Fruit fly (Drosophila melanogaster): Measurements from ENCODE around the gene RpL24-like.

RpL24-like gene

DNA sequence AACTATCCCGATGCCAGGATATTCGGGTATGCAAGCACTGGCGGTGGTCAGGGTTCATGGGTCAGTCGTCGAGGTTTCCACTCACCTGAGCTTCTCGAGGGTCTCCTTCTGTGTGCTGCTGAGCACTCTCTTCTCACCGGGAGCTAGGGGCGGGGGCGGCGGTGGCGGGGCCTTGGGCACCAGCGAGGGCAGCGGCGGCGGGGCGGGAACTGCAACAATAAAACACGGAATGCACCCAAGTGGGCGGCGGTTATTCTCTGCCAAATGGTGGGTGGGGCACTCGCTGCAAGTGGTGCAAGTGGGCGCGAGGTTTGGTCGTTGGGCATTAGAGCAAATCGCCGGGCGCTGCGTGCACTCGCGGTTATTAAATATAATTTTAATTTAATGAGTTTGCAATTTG lies 9.7 kb upstream of the RpL24-like start:
- TF ChIP-seq CG33017 (tag; optimal IDR thresholded peaks at IDR 0.05) (no peak), tj (GFP tag; optimal IDR thresholded peaks at IDR 0.05) (no peak), Hr96 (GFP tag; optimal IDR thresholded peaks at IDR 0.05) (no peak), bab1 (GFP tag; optimal IDR thresholded peaks at IDR 0.05) (no peak), kay (GFP tag; ENCODE audit: borderline replicate concordance) (no peak), CG7101 (tag; optimal IDR thresholded peaks at IDR 0.05) (no peak), cic (GFP tag; optimal IDR thresholded peaks at IDR 0.05) (no peak), CG5204 (GFP tag; optimal IDR thresholded peaks at IDR 0.05) (no peak), toe (GFP tag; optimal IDR thresholded peaks at IDR 0.05) (no peak)

DNA sequence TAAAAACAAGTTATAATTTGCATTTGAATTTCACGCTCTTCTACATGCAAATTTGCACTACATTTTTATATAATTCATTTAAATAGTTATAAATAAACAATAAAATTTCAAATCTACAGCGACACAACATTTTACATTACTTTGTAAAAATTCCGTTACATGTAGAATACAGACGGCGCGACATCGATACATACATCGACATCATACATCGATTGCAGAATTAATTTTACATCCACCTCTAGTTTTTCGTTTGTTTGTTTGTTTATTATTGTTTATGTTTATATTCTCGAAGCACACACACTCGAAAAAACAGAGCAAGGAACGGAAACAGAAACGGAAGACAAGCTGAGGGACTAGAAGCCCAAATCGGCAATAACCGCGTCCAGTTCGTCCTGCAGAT lies 6.1 kb upstream of the RpL24-like start, which contains the start of gene CG17230:
TSS of gene CG17230 (plus strand) at position 258 of the 400 bp plus-strand sequence.
- TF ChIP-seq CG33017 (tag; optimal IDR thresholded peaks at IDR 0.05) (no peak), kay (GFP tag; ENCODE audit: borderline replicate concordance) (no peak), tj (GFP tag; optimal IDR thresholded peaks at IDR 0.05) (no peak), CG1620 (GFP tag; optimal IDR thresholded peaks at IDR 0.05) (no peak), Mnt (GFP tag; optimal IDR thresholded peaks at IDR 0.05) (no peak)

DNA sequence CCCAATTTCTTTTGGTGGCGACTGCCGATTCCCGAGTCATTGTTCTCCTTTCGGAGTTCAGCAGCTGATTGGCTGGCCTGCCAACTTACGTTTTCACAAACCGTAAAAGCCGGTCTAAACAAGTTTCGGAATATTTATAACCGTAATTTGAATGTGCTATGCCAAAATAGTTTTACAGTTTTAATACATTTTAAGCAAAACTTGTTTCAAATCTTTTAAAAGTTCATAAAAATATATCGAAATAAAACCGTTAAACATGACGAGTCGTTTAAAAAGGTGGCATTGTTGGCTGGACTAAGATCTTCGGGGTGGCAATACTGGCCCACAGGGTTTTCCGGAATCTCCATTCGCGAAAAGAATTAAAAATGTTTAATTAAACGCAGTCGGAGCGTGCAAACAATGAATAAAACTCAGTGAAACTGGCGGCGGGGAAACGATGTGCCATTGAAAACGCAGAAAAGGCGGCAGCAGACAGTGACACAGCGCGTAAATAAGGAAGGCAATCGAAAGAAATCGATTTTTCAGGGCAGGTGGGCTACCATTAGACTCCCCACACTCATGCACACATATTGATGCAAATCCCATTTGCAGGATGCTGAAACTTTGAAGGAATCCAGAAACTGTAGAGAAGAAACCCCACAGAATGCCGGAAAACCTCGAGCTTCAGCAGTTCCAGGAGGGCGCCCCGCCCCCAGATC lies 4.3 kb upstream of the RpL24-like start, which contains the start of the genes Exd2 and CG5281:
TSS of gene Exd2 (minus strand) at position 167 of the 698 bp plus-strand sequence.
TSS of gene CG5281 (plus strand) at position 314 of the 698 bp plus-strand sequence.
- no peak for TF ChIP-seq CG7045 (GFP tag; optimal IDR thresholded peaks at IDR 0.05)
- peak; percentile 41 for TF ChIP-seq CG14711 (tag; optimal IDR thresholded peaks at IDR 0.05)
- TF ChIP-seq kay (GFP tag; ENCODE audit: borderline replicate concordance), result no peak
- peak; percentile 18 for TF ChIP-seq bab1 (GFP tag; optimal IDR thresholded peaks at IDR 0.05)
- no peak for TF ChIP-seq tj (GFP tag; optimal IDR thresholded peaks at IDR 0.05)
- peak; percentile 6 for TF ChIP-seq Mnt (GFP tag; optimal IDR thresholded peaks at IDR 0.05)
- TF ChIP-seq CG12768 (GFP tag; optimal IDR thresholded peaks at IDR 0.05), result no peak
- no peak for TF ChIP-seq CG5204 (GFP tag; optimal IDR thresholded peaks at IDR 0.05)
- TF ChIP-seq Hr96 (GFP tag; optimal IDR thresholded peaks at IDR 0.05), result no peak
- no peak for TF ChIP-seq pad (GFP tag; optimal IDR thresholded peaks at IDR 0.05)
- TF ChIP-seq ovo (GFP tag; optimal IDR thresholded peaks at IDR 0.05), result peak; percentile 46
- no peak for TF ChIP-seq Clk (GFP tag; optimal IDR thresholded peaks at IDR 0.05)
- TF ChIP-seq Crg-1 (GFP tag; optimal IDR thresholded peaks at IDR 0.05), result no peak
- no peak for TF ChIP-seq CG1620 (GFP tag; optimal IDR thresholded peaks at IDR 0.05)
- TF ChIP-seq CG33017 (tag; optimal IDR thresholded peaks at IDR 0.05), result peak; percentile 11
- TF ChIP-seq cnc (optimal IDR thresholded peaks at IDR 0.05), result no peak
- TF ChIP-seq CG11617 (GFP tag; optimal IDR thresholded peaks at IDR 0.05), result peak; percentile 25
- TF ChIP-seq CG7101 (tag; optimal IDR thresholded peaks at IDR 0.05), result peak; percentile 23

DNA sequence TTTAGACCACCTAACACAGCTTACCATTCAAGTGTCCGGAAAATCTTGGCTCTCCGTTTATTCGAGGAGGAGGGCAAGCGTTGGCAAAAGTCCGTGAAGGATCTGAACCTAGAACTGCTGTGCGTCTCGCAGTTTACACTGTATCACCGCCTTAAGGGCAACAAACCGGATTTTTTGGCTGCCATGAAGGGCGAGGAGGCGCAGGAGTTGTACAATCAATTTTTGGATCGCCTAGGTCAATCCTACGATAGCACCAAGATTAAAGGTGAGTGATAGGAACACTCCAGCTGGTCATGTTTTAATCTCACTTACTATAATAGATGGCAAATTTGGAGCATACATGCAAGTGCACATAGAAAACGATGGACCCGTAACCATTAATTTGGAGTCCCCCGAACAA lies 1.1 kb downstream of the RpL24-like start:
- TF ChIP-seq ovo (GFP tag; optimal IDR thresholded peaks at IDR 0.05), result no peak
- no peak for TF ChIP-seq CG33017 (tag; optimal IDR thresholded peaks at IDR 0.05)
- no peak for TF ChIP-seq toe (GFP tag; optimal IDR thresholded peaks at IDR 0.05)
- no peak for TF ChIP-seq CG12768 (GFP tag; optimal IDR thresholded peaks at IDR 0.05)
- TF ChIP-seq pad (GFP tag; optimal IDR thresholded peaks at IDR 0.05), result no peak
- TF ChIP-seq CG7101 (tag; optimal IDR thresholded peaks at IDR 0.05), result no peak
- no peak for TF ChIP-seq Hr96 (GFP tag; optimal IDR thresholded peaks at IDR 0.05)
- no peak for TF ChIP-seq bab1 (GFP tag; optimal IDR thresholded peaks at IDR 0.05)
- TF ChIP-seq Clk (GFP tag; optimal IDR thresholded peaks at IDR 0.05), result no peak
- no peak for TF ChIP-seq Mnt (GFP tag; optimal IDR thresholded peaks at IDR 0.05)

- TF ChIP-seq CG7101 (tag; optimal IDR thresholded peaks at IDR 0.05) (peak; percentile 58), Hr96 (GFP tag; optimal IDR thresholded peaks at IDR 0.05) (no peak), CG14711 (tag; optimal IDR thresholded peaks at IDR 0.05) (peak; percentile 43), CG11617 (GFP tag; optimal IDR thresholded peaks at IDR 0.05) (no peak), Mnt (GFP tag; optimal IDR thresholded peaks at IDR 0.05) (peak; percentile 44), bab1 (GFP tag; optimal IDR thresholded peaks at IDR 0.05) (no peak), tj (GFP tag; optimal IDR thresholded peaks at IDR 0.05) (no peak), CG33017 (tag; optimal IDR thresholded peaks at IDR 0.05) (peak; percentile 3), CG12768 (GFP tag; optimal IDR thresholded peaks at IDR 0.05) (peak; percentile 54), CG5204 (GFP tag; optimal IDR thresholded peaks at IDR 0.05) (no peak), ovo (GFP tag; optimal IDR thresholded peaks at IDR 0.05) (no peak), pad (GFP tag; optimal IDR thresholded peaks at IDR 0.05) (peak; percentile 51), cic (GFP tag; optimal IDR thresholded peaks at IDR 0.05) (no peak), CG7045 (GFP tag; optimal IDR thresholded peaks at IDR 0.05) (no peak), Clk (GFP tag; optimal IDR thresholded peaks at IDR 0.05) (no peak), kay (GFP tag; ENCODE audit: borderline replicate concordance) (no peak), toe (GFP tag; optimal IDR thresholded peaks at IDR 0.05) (no peak), Crg-1 (GFP tag; optimal IDR thresholded peaks at IDR 0.05) (peak; percentile 54), CG1620 (GFP tag; optimal IDR thresholded peaks at IDR 0.05) (no peak), cnc (optimal IDR thresholded peaks at IDR 0.05) (no peak)
Measured at dm6 chr3R:11429814-11430213, 1.6 kb downstream of the RpL24-like start, which contains the start of gene Dtd. TSS of gene Dtd (plus strand) at chr3R:11430061.

DNA sequence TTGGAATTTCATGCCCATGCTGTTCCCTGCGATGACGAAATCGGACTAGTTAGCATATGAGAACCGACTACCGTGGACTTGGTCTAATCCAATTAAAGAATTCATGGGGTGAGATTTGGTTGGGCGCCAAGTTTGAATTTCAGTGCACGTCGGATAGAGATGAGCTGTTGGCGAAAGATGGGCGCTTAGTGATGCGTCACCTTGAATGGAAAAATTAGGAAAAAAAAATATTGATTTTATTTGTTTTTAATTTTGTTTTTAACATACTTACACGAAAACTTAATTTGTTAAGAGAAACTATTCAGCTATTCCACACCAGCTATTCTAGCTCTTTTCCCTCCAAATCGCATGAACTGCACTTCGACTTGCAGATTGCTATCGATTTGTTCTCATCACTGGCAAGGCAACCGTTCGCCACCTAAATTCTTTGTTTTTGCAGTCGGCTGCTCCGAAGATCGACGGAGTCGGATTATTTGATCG lies 9.7 kb downstream of the RpL24-like start, which contains the start of the genes ninaG and Sptz:
TSS of gene ninaG (minus strand) at position 51 of the 480 bp plus-strand sequence.
TSS of gene Sptz (plus strand) at position 450 of the 480 bp plus-strand sequence.
- TF ChIP-seq bab1 (GFP tag; optimal IDR thresholded peaks at IDR 0.05) (peak; percentile 88), Clk (GFP tag; optimal IDR thresholded peaks at IDR 0.05) (peak; percentile 73), CG12768 (GFP tag; optimal IDR thresholded peaks at IDR 0.05) (peak; percentile 88), CG1620 (GFP tag; optimal IDR thresholded peaks at IDR 0.05) (peak; percentile 95), Hr96 (GFP tag; optimal IDR thresholded peaks at IDR 0.05) (peak; percentile 90), cic (GFP tag; optimal IDR thresholded peaks at IDR 0.05) (no peak), CG7045 (GFP tag; optimal IDR thresholded peaks at IDR 0.05) (peak; percentile 87), toe (GFP tag; optimal IDR thresholded peaks at IDR 0.05) (peak; percentile 89), CG33017 (tag; optimal IDR thresholded peaks at IDR 0.05) (peak; percentile 76), kay (GFP tag; ENCODE audit: borderline replicate concordance) (no peak), ovo (GFP tag; optimal IDR thresholded peaks at IDR 0.05) (peak; percentile 76), CG5204 (GFP tag; optimal IDR thresholded peaks at IDR 0.05) (peak; percentile 87), cnc (optimal IDR thresholded peaks at IDR 0.05) (no peak), Crg-1 (GFP tag; optimal IDR thresholded peaks at IDR 0.05) (peak; percentile 84), CG11617 (GFP tag; optimal IDR thresholded peaks at IDR 0.05) (peak; percentile 86), tj (GFP tag; optimal IDR thresholded peaks at IDR 0.05) (peak; percentile 59), pad (GFP tag; optimal IDR thresholded peaks at IDR 0.05) (peak; percentile 73), CG14711 (tag; optimal IDR thresholded peaks at IDR 0.05) (peak; percentile 82), CG7101 (tag; optimal IDR thresholded peaks at IDR 0.05) (peak; percentile 87), Mnt (GFP tag; optimal IDR thresholded peaks at IDR 0.05) (peak; percentile 81)

Data from whole organism, adult.